Worm (Caenorhabditis elegans) whole organism, midembryonic: ENCODE measurements around the gene M04C3.2.

ENCODE experiments used
- T22C8.4 ChIP-seq: fragments of 200-800 bp; sonication (Bioruptor generic); IDR thresholded peaks from 2 replicates; pipeline ENCODE4 v1.3.6; 2022; ENCODE audit warnings: missing genetic modification characterization, missing compliant biosample characterization
- cog-1 ChIP-seq: sonication (generic microtip); optimal IDR thresholded peaks from 2 replicates; lab custom pipeline; 2016; ENCODE audit warnings: missing genetic modification characterization, missing compliant biosample characterization
- flt-1 ChIP-seq: fragments of 200-800 bp; sonication (Bioruptor generic); IDR thresholded peaks from 2 replicates; pipeline ENCODE4 v1.3.6; 2022; ENCODE audit warnings: missing genetic modification characterization, missing compliant biosample characterization
- klf-2 ChIP-seq: fragments of 200-800 bp; sonication (Bioruptor generic); conservative IDR thresholded peaks from 2 replicates; pipeline ENCODE4 v1.3.6; 2022; ENCODE audit warnings: missing genetic modification reagents, missing genetic modification characterization, missing compliant biosample characterization
- med-1 ChIP-seq: sonication (generic microtip); optimal IDR thresholded peaks from 2 replicates; lab custom pipeline; 2017; ENCODE audit warnings: missing genetic modification characterization, mild to moderate bottlenecking, missing compliant biosample characterization, antibody characterized with exemption, missing genetic modification reagents; ENCODE audit not compliant: insufficient read depth
- ref-1 ChIP-seq: fragments of 200-800 bp; sonication (Bioruptor generic); conservative IDR thresholded peaks from 2 replicates; pipeline ENCODE4 v1.3.6; 2022; ENCODE audit warnings: missing genetic modification reagents, missing genetic modification characterization, missing compliant biosample characterization
- tab-1 ChIP-seq: fragments of 200-800 bp; sonication (Bioruptor generic); IDR thresholded peaks from 2 replicates; pipeline ENCODE4 v1.3.6; 2022; ENCODE audit warnings: missing genetic modification characterization, missing compliant biosample characterization
- ztf-23 ChIP-seq: fragments of 200-800 bp; sonication (Bioruptor generic); IDR thresholded peaks from 2 replicates; pipeline ENCODE4 v1.3.6; 2022; ENCODE audit warnings: missing genetic modification reagents, missing genetic modification characterization, missing compliant biosample characterization
- ztf-29 ChIP-seq: fragments of 200-800 bp; sonication (Bioruptor generic); IDR thresholded peaks from 2 replicates; pipeline ENCODE4 v1.3.6; 2022; ENCODE audit warnings: missing genetic modification reagents, missing genetic modification characterization, missing compliant biosample characterization

The M04C3.2 gene

DNA sequence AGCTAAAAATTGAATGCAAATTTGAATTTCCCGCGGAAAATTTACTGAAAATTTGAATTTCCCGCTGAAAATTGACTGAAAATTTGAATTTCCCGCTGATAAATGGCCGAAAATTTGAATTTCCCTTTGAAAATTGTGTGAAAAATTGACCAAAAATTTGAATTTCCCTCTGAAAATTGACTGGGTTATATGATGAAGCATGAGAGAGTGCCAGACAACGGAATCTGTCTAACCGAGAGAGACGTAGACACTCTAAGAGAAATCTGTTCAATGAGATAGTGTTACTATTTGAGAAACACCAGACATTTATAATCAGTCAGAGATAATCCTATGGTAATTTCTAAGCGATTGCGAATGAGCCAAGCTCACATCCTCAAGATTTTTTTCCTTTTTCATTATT, 28.6 kb upstream of the M04C3.2 start:
- TF ChIP-seq ztf-23 (GFP tag; lab: Robert Waterston, UW) (no peak), ref-1 (GFP tag; lab: Robert Waterston, UW) (no peak), med-1 (no peak), T22C8.4 (GFP tag; lab: Robert Waterston, UW) (no peak), ztf-29 (GFP tag; lab: Robert Waterston, UW) (no peak), flt-1 (GFP tag; lab: Robert Waterston, UW) (no peak), tab-1 (GFP tag; lab: Robert Waterston, UW) (no peak), cog-1 (tag; lab: Kevin White, UChicago) (no peak), klf-2 (GFP tag; lab: Robert Waterston, UW) (no peak)

DNA sequence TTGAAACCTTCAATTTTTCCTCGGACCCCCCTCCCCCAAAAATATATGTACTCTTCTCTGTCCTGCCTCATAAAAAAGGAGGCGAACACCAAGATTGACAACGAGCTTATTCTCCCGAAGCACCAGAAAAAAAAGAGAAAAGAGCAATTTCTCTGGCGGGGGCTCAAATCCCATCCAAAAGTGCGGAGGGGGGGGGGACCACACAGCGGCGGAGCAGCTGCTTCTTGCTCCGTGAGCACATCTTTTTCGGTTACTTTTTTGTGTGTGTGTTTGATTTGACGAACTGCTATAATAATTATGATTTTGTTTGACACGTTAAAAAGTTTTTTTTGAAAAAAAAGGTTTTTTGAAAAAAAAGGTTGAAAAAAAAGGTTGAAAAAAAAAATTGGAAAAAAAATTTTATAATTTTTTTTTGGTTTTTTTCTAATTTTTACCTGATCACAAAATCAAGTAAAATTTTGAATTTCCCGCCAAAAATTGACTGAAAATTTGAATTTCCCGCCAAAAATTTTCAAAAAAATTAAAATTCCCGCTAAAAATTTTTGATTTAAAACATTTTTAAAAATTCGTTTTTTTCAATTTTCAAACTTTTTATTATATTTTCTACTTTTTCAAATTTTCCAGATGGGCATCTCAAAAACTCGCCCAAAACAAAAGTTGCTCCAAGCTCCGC, 25.3 kb upstream of the M04C3.2 start, which contains the start of gene Y43F8B.10:
Y43F8B.10 (plus strand) TSS at position 623 of the 673 bp plus-strand sequence.
- no peak for TF ChIP-seq T22C8.4 (GFP tag; lab: Robert Waterston, UW)
- no peak for TF ChIP-seq klf-2 (GFP tag; lab: Robert Waterston, UW)
- no peak for TF ChIP-seq ztf-29 (GFP tag; lab: Robert Waterston, UW)
- TF ChIP-seq tab-1 (GFP tag; lab: Robert Waterston, UW), result no peak
- no peak for TF ChIP-seq med-1
- no peak for TF ChIP-seq cog-1 (tag; lab: Kevin White, UChicago)
- no peak for TF ChIP-seq ztf-23 (GFP tag; lab: Robert Waterston, UW)
- no peak for TF ChIP-seq ref-1 (GFP tag; lab: Robert Waterston, UW)

DNA sequence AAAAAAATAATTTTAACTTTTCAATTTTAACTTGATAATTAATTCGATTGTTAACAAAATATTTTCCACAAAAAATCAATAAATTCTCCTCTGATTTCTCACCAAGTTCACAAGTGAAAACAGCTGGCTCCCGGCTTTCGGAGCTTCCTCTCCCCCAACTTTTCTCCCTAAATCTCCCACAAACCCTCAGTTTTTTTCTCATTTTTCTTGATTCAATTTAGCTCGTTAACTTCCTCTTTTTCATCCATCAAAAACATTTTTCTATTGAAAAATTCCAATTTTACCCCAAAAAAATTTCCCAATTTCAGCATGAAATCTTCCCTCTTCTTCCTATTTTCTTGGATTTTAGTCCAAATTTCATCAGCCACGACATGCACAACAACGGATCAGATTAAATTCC, 21.7 kb upstream of the M04C3.2 start, which contains the start of gene Y43F8B.11:
Y43F8B.11 (plus strand) TSS at position 301 of the 400 bp plus-strand sequence.
- TF ChIP-seq flt-1 (GFP tag; lab: Robert Waterston, UW) (no peak), ztf-23 (GFP tag; lab: Robert Waterston, UW) (no peak), T22C8.4 (GFP tag; lab: Robert Waterston, UW) (no peak), ztf-29 (GFP tag; lab: Robert Waterston, UW) (no peak), klf-2 (GFP tag; lab: Robert Waterston, UW) (no peak), cog-1 (tag; lab: Kevin White, UChicago) (no peak)

DNA sequence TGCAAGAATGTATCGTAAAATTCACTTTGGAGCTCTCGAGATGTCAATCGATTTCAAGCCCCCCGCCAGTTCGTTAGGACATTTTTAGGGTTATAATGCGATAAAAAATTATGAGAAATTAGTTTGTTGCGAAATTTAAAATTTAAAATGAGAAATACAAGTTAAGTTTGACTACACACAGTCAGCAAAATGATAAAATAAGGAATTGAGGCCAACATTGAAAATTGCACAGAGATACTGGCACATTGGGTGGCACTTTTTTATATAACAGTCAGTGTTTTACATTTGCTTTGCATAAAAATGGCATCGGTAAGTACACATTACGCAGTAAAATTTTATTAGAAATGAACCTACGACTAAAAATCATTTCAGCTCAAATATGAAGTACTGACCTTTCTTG, 19.4 kb upstream of the M04C3.2 start, which contains the start of gene Y43F8B.12:
Y43F8B.12 (plus strand) TSS at position 301 of the 400 bp plus-strand sequence.
- TF ChIP-seq cog-1 (tag; lab: Kevin White, UChicago), result no peak
- no peak for TF ChIP-seq ztf-23 (GFP tag; lab: Robert Waterston, UW)
- TF ChIP-seq ref-1 (GFP tag; lab: Robert Waterston, UW), result no peak
- no peak for TF ChIP-seq tab-1 (GFP tag; lab: Robert Waterston, UW)
- no peak for TF ChIP-seq flt-1 (GFP tag; lab: Robert Waterston, UW)
- no peak for TF ChIP-seq med-1
- TF ChIP-seq ztf-29 (GFP tag; lab: Robert Waterston, UW), result no peak
- TF ChIP-seq T22C8.4 (GFP tag; lab: Robert Waterston, UW), result no peak
- no peak for TF ChIP-seq klf-2 (GFP tag; lab: Robert Waterston, UW)

DNA sequence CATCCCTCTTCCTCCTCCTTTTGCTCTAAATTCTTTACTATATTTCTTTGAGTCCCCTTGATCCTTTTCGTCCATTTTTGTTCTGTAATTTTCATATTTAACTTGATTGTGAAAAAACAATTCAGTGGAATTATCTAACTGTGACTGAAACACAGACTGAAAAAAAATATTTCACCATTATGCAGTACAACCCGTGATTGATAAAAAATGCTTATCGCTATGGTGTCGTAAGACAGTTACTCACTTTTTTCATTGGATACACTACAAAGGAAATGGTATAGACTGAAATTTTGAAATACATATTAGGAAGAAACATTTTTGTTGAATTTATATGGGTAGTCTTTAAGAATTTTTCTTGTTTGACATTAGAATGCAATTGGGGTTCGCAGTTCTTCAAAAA, 18.9 kb upstream of the M04C3.2 start, which contains the start of gene Y43F8B.23:
Y43F8B.23 (minus strand) TSS at position 75 of the 400 bp plus-strand sequence.
- TF ChIP-seq med-1 (no peak), tab-1 (GFP tag; lab: Robert Waterston, UW) (no peak), ztf-29 (GFP tag; lab: Robert Waterston, UW) (no peak), flt-1 (GFP tag; lab: Robert Waterston, UW) (no peak), cog-1 (tag; lab: Kevin White, UChicago) (no peak), ref-1 (GFP tag; lab: Robert Waterston, UW) (no peak), ztf-23 (GFP tag; lab: Robert Waterston, UW) (no peak), klf-2 (GFP tag; lab: Robert Waterston, UW) (no peak), T22C8.4 (GFP tag; lab: Robert Waterston, UW) (no peak)

DNA sequence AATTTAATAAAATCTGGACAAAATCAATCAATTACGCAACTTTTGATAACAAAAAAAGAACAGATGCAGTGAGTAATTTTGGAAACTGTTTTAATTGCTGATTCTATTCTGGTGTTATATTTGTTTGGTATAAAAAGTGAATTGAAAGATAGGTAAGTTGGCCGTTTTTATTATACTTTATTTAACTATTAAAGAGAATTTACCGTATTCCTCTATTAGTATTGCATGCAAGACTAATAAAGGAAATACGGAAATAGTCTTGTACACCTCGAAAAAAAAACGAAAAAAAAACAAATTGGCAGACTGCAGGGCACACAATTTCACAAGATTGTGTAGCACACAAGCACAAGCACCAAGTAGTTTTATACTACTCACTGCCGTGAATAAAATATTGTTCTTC, 13.9 kb upstream of the M04C3.2 start, which contains the start of gene Y43F8B.25:
Y43F8B.25 (plus strand) TSS at position 301 of the 400 bp plus-strand sequence.
- no peak for TF ChIP-seq tab-1 (GFP tag; lab: Robert Waterston, UW)
- no peak for TF ChIP-seq cog-1 (tag; lab: Kevin White, UChicago)
- TF ChIP-seq ztf-29 (GFP tag; lab: Robert Waterston, UW), result no peak
- TF ChIP-seq ref-1 (GFP tag; lab: Robert Waterston, UW), result no peak
- TF ChIP-seq med-1, result no peak
- TF ChIP-seq ztf-23 (GFP tag; lab: Robert Waterston, UW), result no peak
- TF ChIP-seq flt-1 (GFP tag; lab: Robert Waterston, UW), result no peak
- no peak for TF ChIP-seq T22C8.4 (GFP tag; lab: Robert Waterston, UW)
- no peak for TF ChIP-seq klf-2 (GFP tag; lab: Robert Waterston, UW)

DNA sequence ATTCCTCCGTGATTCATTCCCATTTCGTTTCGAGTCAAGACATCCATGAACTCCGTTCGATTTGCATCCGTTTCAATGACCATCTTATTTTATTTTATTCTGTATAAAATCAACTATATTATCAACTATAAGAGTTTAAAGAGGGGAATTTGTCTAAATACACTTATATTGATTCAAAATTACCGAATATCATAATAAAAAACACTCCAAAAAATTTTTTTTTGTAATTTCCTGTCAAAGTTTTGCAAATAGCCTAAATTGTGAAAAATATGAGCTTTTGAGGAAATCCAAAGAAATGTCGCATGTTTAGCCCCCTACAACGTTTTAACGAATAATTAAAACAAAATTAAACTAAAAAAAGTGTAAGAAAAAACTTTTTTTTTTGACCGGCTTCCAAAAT, 13.3 kb upstream of the M04C3.2 start, which contains the start of gene Y43F8B.15:
Y43F8B.15 (minus strand) TSS at position 101 of the 400 bp plus-strand sequence.
- no peak for TF ChIP-seq tab-1 (GFP tag; lab: Robert Waterston, UW)
- TF ChIP-seq T22C8.4 (GFP tag; lab: Robert Waterston, UW), result no peak
- TF ChIP-seq flt-1 (GFP tag; lab: Robert Waterston, UW), result no peak
- TF ChIP-seq ztf-23 (GFP tag; lab: Robert Waterston, UW), result no peak
- no peak for TF ChIP-seq ztf-29 (GFP tag; lab: Robert Waterston, UW)
- TF ChIP-seq cog-1 (tag; lab: Kevin White, UChicago), result no peak
- no peak for TF ChIP-seq ref-1 (GFP tag; lab: Robert Waterston, UW)
- TF ChIP-seq klf-2 (GFP tag; lab: Robert Waterston, UW), result no peak
- TF ChIP-seq med-1, result no peak

DNA sequence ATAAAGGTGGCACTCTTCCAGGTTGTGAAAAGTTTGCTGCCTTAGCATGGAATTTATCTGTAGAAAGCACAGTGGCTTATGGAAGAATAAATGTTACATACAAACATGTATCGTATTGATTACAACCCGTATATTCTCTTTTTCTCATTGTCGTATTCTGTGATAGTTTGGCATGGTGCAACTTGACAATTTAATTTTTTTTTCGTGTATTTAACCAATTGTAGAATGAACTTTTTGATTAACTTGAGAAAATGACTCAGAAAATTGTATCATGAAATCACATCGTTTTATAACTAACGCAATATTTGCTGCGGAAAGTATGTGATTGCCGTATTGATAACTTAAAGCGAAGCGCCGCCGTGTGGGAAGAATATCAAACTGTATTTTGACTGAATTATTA, 8.4 kb upstream of the M04C3.2 start, which contains the start of gene Y43F8B.24:
Y43F8B.24 (plus strand) TSS at position 301 of the 400 bp plus-strand sequence.
- TF ChIP-seq med-1 (no peak), klf-2 (GFP tag; lab: Robert Waterston, UW) (no peak), flt-1 (GFP tag; lab: Robert Waterston, UW) (no peak)

DNA sequence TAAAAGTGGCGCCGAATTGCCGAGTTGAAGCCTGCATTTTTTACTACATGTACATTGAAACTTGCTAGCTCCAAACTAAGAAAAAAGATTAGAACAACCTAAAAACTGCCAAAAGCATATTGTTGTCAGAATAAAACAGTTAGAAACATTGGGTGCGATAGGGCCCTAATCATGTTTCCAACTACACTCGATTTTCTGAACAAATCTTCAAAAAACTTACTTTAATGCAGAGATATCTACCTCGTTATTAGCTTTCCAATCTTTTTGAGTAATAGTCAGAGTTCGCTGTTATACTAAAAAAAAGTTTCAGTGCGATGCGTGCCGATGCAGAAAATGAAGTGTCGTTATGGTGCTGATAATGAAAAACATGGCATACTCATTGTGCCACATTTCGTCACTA, 6.9 kb upstream of the M04C3.2 start, which contains the start of the genes Y43F8B.13 and Y43F8B.14:
Y43F8B.13 (plus strand) TSS at position 301 of the 400 bp plus-strand sequence.
Y43F8B.14 (minus strand) TSS at position 322 of the 400 bp plus-strand sequence.
- TF ChIP-seq cog-1 (tag; lab: Kevin White, UChicago) (no peak), ztf-29 (GFP tag; lab: Robert Waterston, UW) (no peak), flt-1 (GFP tag; lab: Robert Waterston, UW) (no peak), klf-2 (GFP tag; lab: Robert Waterston, UW) (no peak), tab-1 (GFP tag; lab: Robert Waterston, UW) (no peak), ztf-23 (GFP tag; lab: Robert Waterston, UW) (no peak), ref-1 (GFP tag; lab: Robert Waterston, UW) (no peak), T22C8.4 (GFP tag; lab: Robert Waterston, UW) (no peak), med-1 (no peak)
